Worm (Caenorhabditis elegans) whole organism, young adult: ENCODE data around the gene rgl-1.

ENCODE experiments used
- D2030.7 ChIP-seq: fragments of 200-800 bp; sonication (Bioruptor generic); IDR thresholded peaks from 2 replicates; pipeline ENCODE4 v1.3.6; 2022; ENCODE audit warnings: missing genetic modification reagents, missing genetic modification characterization, missing compliant biosample characterization
- F23B12.7 ChIP-seq: sonication (generic microtip); optimal IDR thresholded peaks from 2 replicates; lab custom pipeline; 2017; ENCODE audit warnings: missing genetic modification characterization, mild to moderate bottlenecking, missing compliant biosample characterization, antibody characterized with exemption, moderate library complexity; ENCODE audit not compliant: insufficient read depth
- F33H1.4 ChIP-seq: fragments of 200-800 bp; sonication (Bioruptor generic); IDR thresholded peaks from 2 replicates; pipeline ENCODE4 v1.3.6; 2022; ENCODE audit warnings: missing genetic modification reagents, missing genetic modification characterization, missing compliant biosample characterization
- F49E8.2 ChIP-seq: sonication (generic microtip); optimal IDR thresholded peaks from 3 replicates; lab custom pipeline; 2017; ENCODE audit warnings: missing genetic modification characterization, mild to moderate bottlenecking, missing compliant biosample characterization, antibody characterized with exemption, moderate library complexity; ENCODE audit not compliant: insufficient read depth
- F57A8.1 ChIP-seq: fragments of 200-800 bp; sonication (Bioruptor generic); optimal IDR thresholded peaks from 2 replicates; lab custom pipeline; 2018; ENCODE audit warnings: mild to moderate bottlenecking, missing genetic modification characterization, moderate library complexity, missing compliant biosample characterization
- K12H6.12 ChIP-seq: fragments of 200-800 bp; sonication (Bioruptor generic); optimal IDR thresholded peaks from 2 replicates; lab custom pipeline; 2018; ENCODE audit warnings: mild to moderate bottlenecking, missing genetic modification characterization, missing compliant biosample characterization
- Y53G8AR.9 ChIP-seq: fragments of 200-800 bp; sonication (Bioruptor generic); conservative IDR thresholded peaks from 2 replicates; pipeline ENCODE4 v1.3.6; 2022; ENCODE audit warnings: missing genetic modification reagents, missing genetic modification characterization, missing compliant biosample characterization
- Y79H2A.3 ChIP-seq: fragments of 200-800 bp; sonication (Bioruptor generic); conservative IDR thresholded peaks from 2 replicates; pipeline ENCODE4 v1.3.6; 2022; ENCODE audit warnings: missing genetic modification reagents, missing genetic modification characterization, missing compliant biosample characterization
- Y95B8A.8 ChIP-seq: fragments of 200-800 bp; sonication (Bioruptor generic); IDR thresholded peaks from 2 replicates; pipeline ENCODE4 v1.3.6; 2022; ENCODE audit warnings: missing genetic modification reagents, missing genetic modification characterization, missing compliant biosample characterization
- ZK185.1 ChIP-seq: sonication (generic microtip); optimal IDR thresholded peaks from 2 replicates; lab custom pipeline; 2016; ENCODE audit warnings: mild to moderate bottlenecking, missing genetic modification characterization, missing compliant biosample characterization; ENCODE audit not compliant: poor library complexity, severe bottlenecking
- attf-3 ChIP-seq: fragments of 200-800 bp; sonication (Bioruptor generic); conservative IDR thresholded peaks from 2 replicates; pipeline ENCODE4 v1.3.6; 2022; ENCODE audit warnings: missing genetic modification reagents, missing genetic modification characterization, missing compliant biosample characterization
- bed-2 ChIP-seq: fragments of 200-800 bp; sonication (Bioruptor generic); IDR thresholded peaks from 2 replicates; pipeline ENCODE4 v1.3.6; 2022; ENCODE audit warnings: missing genetic modification reagents, missing genetic modification characterization, missing compliant biosample characterization
- egl-44 ChIP-seq: fragments of 200-800 bp; sonication (Bioruptor generic); IDR thresholded peaks from 2 replicates; pipeline ENCODE4 v1.3.6; 2022; ENCODE audit warnings: missing genetic modification reagents, missing genetic modification characterization, missing compliant biosample characterization
- hlh-26 ChIP-seq: fragments of 200-800 bp; sonication (Bioruptor generic); conservative IDR thresholded peaks from 2 replicates; pipeline ENCODE4 v1.3.6; 2022; ENCODE audit warnings: missing genetic modification reagents, missing genetic modification characterization, missing compliant biosample characterization
- hrde-1 ChIP-seq: sonication (generic microtip); optimal IDR thresholded peaks from 2 replicates; lab custom pipeline; 2016; ENCODE audit warnings: missing genetic modification characterization, mild to moderate bottlenecking, missing compliant biosample characterization, moderate library complexity, missing genotype, missing genetic modification reagents, borderline replicate concordance
- lag-1 ChIP-seq: fragments of 200-800 bp; sonication (Bioruptor generic); IDR thresholded peaks from 2 replicates; pipeline ENCODE4 v1.3.6; 2022; ENCODE audit warnings: missing genetic modification reagents, missing genetic modification characterization, missing compliant biosample characterization
- lin-35 ChIP-seq, 3 experiments: fragments of 150-350 bp in 2 of 3; sonication (generic microtip) in 1 of 3; optimal IDR thresholded peaks; 2 replicates each; lab custom pipeline; 2014 to 2018; ENCODE audit warnings: missing biosample characterization in 3 of 3, missing genetic modification characterization in 3 of 3, missing genetic modification reagents in 3 of 3
- lin-40 ChIP-seq: sonication (generic microtip); optimal IDR thresholded peaks from 2 replicates; lab custom pipeline; 2016; ENCODE audit warnings: missing genetic modification characterization, mild to moderate bottlenecking, missing compliant biosample characterization, missing genotype, missing genetic modification reagents
- lsy-27 ChIP-seq: sonication (generic microtip); optimal IDR thresholded peaks from 2 replicates; lab custom pipeline; 2017; ENCODE audit warnings: missing genetic modification characterization, mild to moderate bottlenecking, missing compliant biosample characterization, antibody characterized with exemption, missing genotype, borderline replicate concordance; ENCODE audit not compliant: insufficient read depth
- madf-8 ChIP-seq: fragments of 200-800 bp; sonication (Bioruptor generic); conservative IDR thresholded peaks from 2 replicates; pipeline ENCODE4 v1.3.6; 2022; ENCODE audit warnings: missing genetic modification reagents, missing genetic modification characterization, missing compliant biosample characterization
- mel-28 ChIP-seq: sonication (generic microtip); optimal IDR thresholded peaks from 2 replicates; lab custom pipeline; 2016; ENCODE audit warnings: borderline replicate concordance, mild to moderate bottlenecking, missing genetic modification characterization, missing compliant biosample characterization
- mxl-1 ChIP-seq: sonication (generic microtip); optimal IDR thresholded peaks from 2 replicates; lab custom pipeline; 2016; ENCODE audit warnings: missing genetic modification characterization, missing compliant biosample characterization
- nfya-2 ChIP-seq: fragments of 200-800 bp; sonication (Bioruptor generic); IDR thresholded peaks from 2 replicates; pipeline ENCODE4 v1.3.6; 2022; ENCODE audit warnings: missing genetic modification reagents, missing genetic modification characterization, missing compliant biosample characterization
- nhr-120 ChIP-seq: fragments of 200-800 bp; sonication (Bioruptor generic); IDR thresholded peaks from 2 replicates; pipeline ENCODE4 v1.3.6; 2022; ENCODE audit warnings: missing genetic modification characterization, missing compliant biosample characterization
- nhr-179 ChIP-seq: sonication (generic microtip); optimal IDR thresholded peaks from 2 replicates; lab custom pipeline; 2016; ENCODE audit warnings: mild to moderate bottlenecking, missing genetic modification characterization, missing compliant biosample characterization
- nhr-80 ChIP-seq: sonication (generic microtip); optimal IDR thresholded peaks from 2 replicates; lab custom pipeline; 2016; ENCODE audit warnings: missing genetic modification characterization, missing compliant biosample characterization
- nhr-90 ChIP-seq: sonication (generic microtip); optimal IDR thresholded peaks from 2 replicates; lab custom pipeline; 2016; ENCODE audit warnings: missing genotype, mild to moderate bottlenecking, missing genetic modification characterization, missing compliant biosample characterization
- snpc-3.4 ChIP-seq: sonication (generic microtip); optimal IDR thresholded peaks from 2 replicates; lab custom pipeline; 2017; ENCODE audit warnings: missing genetic modification characterization, mild to moderate bottlenecking, missing compliant biosample characterization, antibody characterized with exemption, moderate library complexity, missing genotype, missing genetic modification reagents
- sptf-2 ChIP-seq: fragments of 200-800 bp; sonication (Bioruptor generic); optimal IDR thresholded peaks from 2 replicates; lab custom pipeline; 2018; ENCODE audit warnings: mild to moderate bottlenecking, missing genetic modification characterization, missing compliant biosample characterization
- tbp1 ChIP-seq: fragments of 200-800 bp; sonication (Bioruptor generic); optimal IDR thresholded peaks from 2 replicates; lab custom pipeline; 2018; ENCODE audit warnings: mild to moderate bottlenecking, missing genetic modification characterization, missing compliant biosample characterization
- unc-62 ChIP-seq: fragments of 150-350 bp; optimal IDR thresholded peaks from 2 replicates; lab custom pipeline; 2014; ENCODE audit warnings: missing biosample characterization, missing genetic modification reagents, missing genetic modification characterization
- zfh-2 ChIP-seq: fragments of 200-800 bp; sonication (Bioruptor generic); conservative IDR thresholded peaks from 2 replicates; pipeline ENCODE4 v1.3.6; 2022; ENCODE audit warnings: missing genetic modification reagents, missing genetic modification characterization, missing compliant biosample characterization
- ztf-26 ChIP-seq: sonication (generic microtip); optimal IDR thresholded peaks from 2 replicates; lab custom pipeline; 2017; ENCODE audit warnings: missing genetic modification characterization, missing compliant biosample characterization

The rgl-1 gene

DNA sequence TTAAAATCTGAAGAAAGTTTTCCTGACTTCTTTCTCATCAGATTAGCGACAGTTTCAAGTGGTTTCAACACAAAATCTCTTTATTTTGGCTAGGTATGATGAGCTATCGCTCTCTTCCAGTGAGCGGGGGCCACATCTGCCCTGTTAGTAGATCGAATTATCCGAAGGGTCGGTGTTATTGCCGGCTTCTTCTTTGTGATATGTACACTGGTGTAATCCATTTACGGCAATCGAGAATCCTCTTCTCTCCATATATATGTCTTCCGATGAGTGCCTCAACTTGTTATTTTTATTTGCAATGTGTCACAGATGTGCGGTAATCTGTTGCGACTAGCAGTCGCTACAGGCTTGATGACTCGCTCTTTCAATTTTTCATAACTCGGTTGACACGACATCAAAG, 17.8 kb downstream of the rgl-1 start:
- no peak for TF ChIP-seq lin-35 (GFP tag; optimal IDR thresholded peaks at IDR 0.05; lab: Kevin White, UChicago)

- TF ChIP-seq zfh-2 (GFP tag; lab: Robert Waterston, UW) (0 out of 2 replicates have a peak, but pooled peaks have one; percentile 8), lin-40 (tag; lab: Kevin White, UChicago) (no peak)
Observed at ce11 chrX:3199249-3199648, 20.9 kb downstream of the rgl-1 start, which contains the start of gene fax-1. TSS of gene fax-1 (minus strand) at chrX:3199349.

- TF ChIP-seq lin-35 (GFP tag; optimal IDR thresholded peaks at IDR 0.05; lab: Kevin White, UChicago), result no peak
- TF ChIP-seq F33H1.4 (GFP tag; lab: Robert Waterston, UW), result no peak
- TF ChIP-seq lag-1, result no peak
- TF ChIP-seq ztf-26, result no peak
- no peak for TF ChIP-seq tbp1 (GFP tag; lab: Kevin White, UChicago)
- peak; percentile 80 for TF ChIP-seq zfh-2 (GFP tag; lab: Robert Waterston, UW)
- no peak for TF ChIP-seq mxl-1
Observed at ce11 chrX:3197319-3197718, 22.8 kb downstream of the rgl-1 start.

ce11 chrX:3191353-3192065, 28.7 kb downstream of the rgl-1 start:
- TF ChIP-seq K12H6.12 (tag; lab: Kevin White, UChicago), result peak; percentile 29
- peak; percentile 20; the same call in 1 of the 2 replicates for TF ChIP-seq zfh-2 (GFP tag; lab: Robert Waterston, UW)
- TF ChIP-seq F49E8.2 (tag; lab: Kevin White, UChicago), result no peak
- no peak for TF ChIP-seq nhr-120 (GFP tag; lab: Robert Waterston, UW)
- no peak for TF ChIP-seq F57A8.1 (GFP tag; lab: Kevin White, UChicago)
- TF ChIP-seq egl-44 (GFP tag; lab: Robert Waterston, UW), result no peak
- TF ChIP-seq lin-40 (tag; lab: Kevin White, UChicago), result no peak
- TF ChIP-seq, all 124 proteins: peak for 2

ce11 chrX:3190193-3190592, 30.0 kb downstream of the rgl-1 start:
- TF ChIP-seq D2030.7 (no peak), attf-3 (GFP tag; lab: Robert Waterston, UW) (no peak), ZK185.1 (tag; lab: Kevin White, UChicago) (no peak), F23B12.7 (tag; lab: Kevin White, UChicago) (no peak), hlh-26 (no peak), madf-8 (GFP tag; lab: Robert Waterston, UW) (no peak), Y95B8A.8 (GFP tag; lab: Robert Waterston, UW) (no peak), Y53G8AR.9 (GFP tag; lab: Robert Waterston, UW) (no peak)

ce11 chrX:3184649-3185048, 35.5 kb downstream of the rgl-1 start:
- TF ChIP-seq mxl-1 (no peak), unc-62 (GFP tag; lab: Kevin White, UChicago) (no peak), F57A8.1 (GFP tag; lab: Kevin White, UChicago) (no peak), Y79H2A.3 (GFP tag; lab: Robert Waterston, UW) (no peak), Y53G8AR.9 (GFP tag; lab: Robert Waterston, UW) (no peak), lin-40 (tag; lab: Kevin White, UChicago) (no peak), snpc-3.4 (no peak), attf-3 (GFP tag; lab: Robert Waterston, UW) (no peak), nhr-90 (no peak), mel-28 (tag; lab: Kevin White, UChicago) (no peak), sptf-2 (no peak), nfya-2 (GFP tag; lab: Robert Waterston, UW) (no peak), hrde-1 (tag; lab: Kevin White, UChicago) (no peak), madf-8 (GFP tag; lab: Robert Waterston, UW) (no peak), nhr-80 (tag; lab: Kevin White, UChicago) (no peak), nhr-179 (no peak), lsy-27 (no peak), bed-2 (GFP tag; lab: Robert Waterston, UW) (no peak)
